Worm (Caenorhabditis elegans) whole organism, young adult: ENCODE measurements around the gene C31C9.6.

Experiments used
- K11D2.4 ChIP-seq: fragments of 200-800 bp; sonication (Bioruptor generic); IDR thresholded peaks from 2 replicates; pipeline ENCODE4 v1.3.6; 2022; ENCODE audit warnings: missing genetic modification reagents, missing genetic modification characterization, missing compliant biosample characterization
- ama-1 ChIP-seq, 3 experiments: fragments of 150-350 bp in 1 of 3; sonication (generic microtip) in 2 of 3; optimal IDR thresholded peaks; 2 replicates each; lab custom pipeline; 2014 to 2018; ENCODE audit warnings: missing biosample characterization in 2 of 3, missing genetic modification characterization in 2 of 3, missing genetic modification reagents in 2 of 3
- bed-1 ChIP-seq: fragments of 200-800 bp; sonication (Bioruptor generic); IDR thresholded peaks from 2 replicates; pipeline ENCODE4 v1.3.6; 2022; ENCODE audit warnings: missing genetic modification reagents, missing genetic modification characterization, missing compliant biosample characterization
- cebp-1 ChIP-seq, 2 experiments: fragments of 200-800 bp in 1 of 2; sonication (Bioruptor generic) in 1 of 2; sonication (generic microtip) in 1 of 2; IDR thresholded peaks in 1 of 2; optimal IDR thresholded peaks in 1 of 2; 2 replicates each; pipeline versions ENCODE4 v1.3.6 to Lab custom; 2017 to 2022; ENCODE audit warnings: missing compliant biosample characterization in 2 of 2, missing genetic modification characterization in 2 of 2, mild to moderate bottlenecking in 1 of 2, missing genetic modification reagents in 1 of 2, moderate library complexity in 1 of 2
- chd-7 ChIP-seq: sonication (generic microtip); optimal IDR thresholded peaks from 2 replicates; lab custom pipeline; 2016; ENCODE audit warnings: mild to moderate bottlenecking, missing genetic modification characterization, moderate library complexity, missing compliant biosample characterization
- efl-1 ChIP-seq: fragments of 150-350 bp; optimal IDR thresholded peaks from 2 replicates; lab custom pipeline; 2014; ENCODE audit warnings: missing biosample characterization, missing genetic modification reagents, missing genetic modification characterization
- madf-10 ChIP-seq: sonication (generic microtip); optimal IDR thresholded peaks from 2 replicates; lab custom pipeline; 2016; ENCODE audit warnings: mild to moderate bottlenecking, missing genetic modification characterization, missing compliant biosample characterization
- repo-1 ChIP-seq: sonication (generic microtip); optimal IDR thresholded peaks from 2 replicates; lab custom pipeline; 2017; ENCODE audit warnings: mild to moderate bottlenecking, missing genetic modification characterization, missing compliant biosample characterization
- sea-2 ChIP-seq: fragments of 200-800 bp; sonication (Bioruptor generic); IDR thresholded peaks from 2 replicates; pipeline ENCODE4 v1.3.6; 2022; ENCODE audit warnings: missing genetic modification characterization, missing compliant biosample characterization
- snpc-4 ChIP-seq, 5 experiments: fragments of 150-350 bp in 1 of 5; sonication (generic microtip) in 4 of 5; optimal IDR thresholded peaks; 2 replicates each; lab custom pipeline; 2014 to 2018; ENCODE audit warnings: missing genetic modification characterization in 5 of 5, missing biosample characterization in 3 of 5, antibody characterized with exemption in 2 of 5, mild to moderate bottlenecking in 2 of 5, missing compliant biosample characterization in 2 of 5, missing genotype in 2 of 5, moderate library complexity in 2 of 5, missing genetic modification reagents in 1 of 5
- unc-62 ChIP-seq: fragments of 150-350 bp; optimal IDR thresholded peaks from 2 replicates; lab custom pipeline; 2014; ENCODE audit warnings: missing biosample characterization, missing genetic modification reagents, missing genetic modification characterization
- ztf-28 ChIP-seq: fragments of 200-800 bp; sonication (Bioruptor generic); IDR thresholded peaks from 2 replicates; pipeline ENCODE4 v1.3.6; 2022; ENCODE audit warnings: missing genetic modification reagents, missing genetic modification characterization, missing compliant biosample characterization

DNA sequence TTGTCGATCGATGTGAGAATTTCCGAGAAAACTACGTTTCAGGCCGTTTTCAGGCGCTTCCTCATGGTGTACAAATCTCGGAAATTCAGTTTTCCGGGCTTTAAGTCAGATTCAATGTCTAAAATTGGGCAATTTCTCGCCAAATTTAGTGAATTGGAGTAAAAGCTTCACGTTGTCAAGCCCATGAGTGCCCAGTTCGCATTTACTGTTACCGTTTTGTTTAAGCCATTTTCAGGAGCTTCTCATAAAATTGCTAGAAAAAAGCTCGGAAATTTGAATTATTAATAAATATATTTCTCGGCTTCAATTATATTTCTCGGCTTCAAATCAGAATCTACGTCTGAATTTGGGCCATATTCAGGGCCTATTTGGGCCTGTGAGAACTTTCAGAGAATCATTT is 16.0 kb upstream of the C31C9.6 start:
- no peak for TF ChIP-seq cebp-1 (GFP tag; IDR thresholded peaks at IDR 0.05; lab: Robert Waterston, UW)
- no peak for TF ChIP-seq cebp-1 (tag; optimal IDR thresholded peaks at IDR 0.05; lab: Kevin White, UChicago)
- TF ChIP-seq unc-62 (GFP tag; lab: Kevin White, UChicago): no peak
- no peak for TF ChIP-seq snpc-4 (GFP tag; optimal IDR thresholded peaks at IDR 0.05; lab: Kevin White, UChicago)
- TF ChIP-seq snpc-4 (tag; optimal IDR thresholded peaks at IDR 0.05; lab: Kevin White, UChicago): no peak
- TF ChIP-seq repo-1: no peak
- no peak for TF ChIP-seq bed-1 (GFP tag; lab: Robert Waterston, UW)
- no peak for TF ChIP-seq K11D2.4 (GFP tag; lab: Robert Waterston, UW)
- no peak for TF ChIP-seq ama-1 (optimal IDR thresholded peaks at IDR 0.05; lab: Kevin White, UChicago)
- no peak for TF ChIP-seq ama-1 (GFP tag; optimal IDR thresholded peaks at IDR 0.05; lab: Kevin White, UChicago)
- no peak for TF ChIP-seq ztf-28 (GFP tag; lab: Robert Waterston, UW)
- no peak for TF ChIP-seq chd-7 (tag; lab: Kevin White, UChicago)
- no peak for TF ChIP-seq efl-1 (GFP tag; lab: Kevin White, UChicago)
- TF ChIP-seq madf-10 (tag; lab: Kevin White, UChicago): no peak
- TF ChIP-seq sea-2 (GFP tag; lab: Robert Waterston, UW): no peak
